Worm (Caenorhabditis elegans) whole organism, L4 larva: ENCODE data around the gene F14H3.14.
A peak's percentile ranks its signal among the peaks of the same experiment; 100 is the strongest.

ENCODE experiments used
- D1046.2 ChIP-seq: fragments of 200-800 bp; sonication (Bioruptor generic); IDR thresholded peaks from 2 replicates; pipeline ENCODE4 v1.3.6; 2022; ENCODE audit warnings: missing genetic modification characterization, missing compliant biosample characterization
- F26F4.8 ChIP-seq: fragments of 200-800 bp; sonication (Bioruptor generic); conservative IDR thresholded peaks from 2 replicates; pipeline ENCODE4 v1.3.6; 2022; ENCODE audit warnings: missing genetic modification characterization, missing compliant biosample characterization
- F49E8.2 ChIP-seq: sonication (generic microtip); optimal IDR thresholded peaks from 2 replicates; lab custom pipeline; 2016; ENCODE audit warnings: missing compliant biosample characterization, mild to moderate bottlenecking, missing genetic modification characterization, borderline replicate concordance
- ZK337.2 ChIP-seq: fragments of 200-800 bp; sonication (Bioruptor generic); IDR thresholded peaks from 2 replicates; pipeline ENCODE4 v1.3.6; 2022; ENCODE audit warnings: missing genetic modification reagents, missing genetic modification characterization, missing compliant biosample characterization
- aha-1 ChIP-seq: fragments of 150-350 bp; peaks from one replicate; lab custom pipeline; 2014; ENCODE audit warnings: missing biosample characterization, missing genetic modification characterization
- arid-1 ChIP-seq: fragments of 200-800 bp; sonication (Bioruptor generic); conservative IDR thresholded peaks from 2 replicates; pipeline ENCODE4 v1.3.6; 2022; ENCODE audit warnings: missing genetic modification reagents, missing genetic modification characterization, missing compliant biosample characterization
- ceh-20 ChIP-seq: fragments of 200-800 bp; sonication (Bioruptor generic); IDR thresholded peaks from 2 replicates; pipeline ENCODE4 v1.3.6; 2022; ENCODE audit warnings: missing genetic modification reagents, missing genetic modification characterization, missing compliant biosample characterization
- daf-19 ChIP-seq: fragments of 200-800 bp; sonication (Bioruptor generic); conservative IDR thresholded peaks from 2 replicates; pipeline ENCODE4 v1.3.6; 2022; ENCODE audit warnings: missing genetic modification characterization, missing compliant biosample characterization
- dpl-1 ChIP-seq: fragments of 150-350 bp; optimal IDR thresholded peaks from 2 replicates; lab custom pipeline; 2014; ENCODE audit warnings: missing biosample characterization, missing genetic modification reagents, missing genetic modification characterization
- duxl-1 ChIP-seq: sonication (generic microtip); optimal IDR thresholded peaks from 2 replicates; lab custom pipeline; 2016; ENCODE audit warnings: mild to moderate bottlenecking, missing genetic modification characterization, moderate library complexity, missing compliant biosample characterization; ENCODE audit not compliant: poor library complexity
- fkh-10 ChIP-seq: fragments of 150-350 bp; optimal IDR thresholded peaks from 2 replicates; lab custom pipeline; 2014; ENCODE audit warnings: missing biosample characterization, missing genetic modification reagents, missing genetic modification characterization
- hif-1 ChIP-seq, 2 experiments: sonication (generic microtip); optimal IDR thresholded peaks; 2 replicates each; lab custom pipeline; 2016 to 2017; ENCODE audit warnings: missing compliant biosample characterization in 2 of 2, missing genetic modification characterization in 2 of 2, missing genetic modification reagents in 2 of 2, missing genotype in 2 of 2, mild to moderate bottlenecking in 1 of 2
- jun-1 ChIP-seq: fragments of 150-350 bp; optimal IDR thresholded peaks from 2 replicates; lab custom pipeline; 2014; ENCODE audit warnings: missing biosample characterization, missing genetic modification reagents, missing genetic modification characterization
- lin-15B ChIP-seq: fragments of 150-350 bp; sonication (generic microtip); optimal IDR thresholded peaks from 3 replicates; lab custom pipeline; 2014; ENCODE audit warnings: missing biosample characterization, missing genetic modification characterization
- lin-39 ChIP-seq: fragments of 150-350 bp; optimal IDR thresholded peaks from 2 replicates; lab custom pipeline; 2014; ENCODE audit warnings: missing biosample characterization, missing genetic modification reagents, missing genetic modification characterization
- mep-1 ChIP-seq: fragments of 150-350 bp; sonication (generic microtip); optimal IDR thresholded peaks from 3 replicates; lab custom pipeline; 2014; ENCODE audit warnings: missing biosample characterization, missing genetic modification characterization
- mes-2 ChIP-seq: sonication (generic microtip); optimal IDR thresholded peaks from 2 replicates; lab custom pipeline; 2016; ENCODE audit warnings: missing genotype, mild to moderate bottlenecking, missing genetic modification characterization, missing compliant biosample characterization; ENCODE audit not compliant: poor library complexity, severe bottlenecking
- nhr-42 ChIP-seq: fragments of 200-800 bp; sonication (Bioruptor generic); IDR thresholded peaks from 2 replicates; pipeline ENCODE4 v1.3.6; 2022; ENCODE audit warnings: missing genetic modification characterization, missing compliant biosample characterization
- nhr-48 ChIP-seq: sonication (generic microtip); optimal IDR thresholded peaks from 2 replicates; lab custom pipeline; 2016; ENCODE audit warnings: mild to moderate bottlenecking, missing genetic modification characterization, missing compliant biosample characterization
- nhr-6 ChIP-seq: fragments of 150-350 bp; optimal IDR thresholded peaks from 2 replicates; lab custom pipeline; 2014; ENCODE audit warnings: missing biosample characterization, missing genetic modification characterization
- nhr-76 ChIP-seq: fragments of 150-350 bp; optimal IDR thresholded peaks from 2 replicates; lab custom pipeline; 2014; ENCODE audit warnings: missing biosample characterization, missing genetic modification characterization
- pha-4 ChIP-seq, 2 experiments: fragments of 150-350 bp in 1 of 2; fragments of 200-800 bp in 1 of 2; sonication (Bioruptor generic) in 1 of 2; IDR thresholded peaks in 1 of 2; optimal IDR thresholded peaks in 1 of 2; 2 replicates each; pipeline versions ENCODE4 v1.3.6 to Lab custom; 2014 to 2022; ENCODE audit warnings: missing genetic modification characterization in 2 of 2, missing genetic modification reagents in 2 of 2, missing biosample characterization in 1 of 2, missing compliant biosample characterization in 1 of 2
- set-16 ChIP-seq: fragments of 200-800 bp; sonication (Bioruptor generic); IDR thresholded peaks from 2 replicates; pipeline ENCODE4 v1.3.6; 2022; ENCODE audit warnings: missing genetic modification reagents, missing genetic modification characterization, missing compliant biosample characterization
- snpc-4 ChIP-seq: fragments of 150-350 bp; optimal IDR thresholded peaks from 2 replicates; lab custom pipeline; 2014; ENCODE audit warnings: missing biosample characterization, missing genetic modification characterization
- spr-1 ChIP-seq: sonication (generic microtip); optimal IDR thresholded peaks from 2 replicates; lab custom pipeline; 2016; ENCODE audit warnings: mild to moderate bottlenecking, missing genetic modification characterization, missing compliant biosample characterization
- unc-130 ChIP-seq: sonication (generic microtip); optimal IDR thresholded peaks from 2 replicates; lab custom pipeline; 2016; ENCODE audit warnings: missing genetic modification reagents, missing genetic modification characterization, missing compliant biosample characterization
- unc-62 ChIP-seq, 3 experiments: fragments of 150-350 bp in 1 of 3; sonication (generic microtip); optimal IDR thresholded peaks in 2 of 3; peaks in 1 of 3; 1 replicate in 1 of 3; 2 replicates in 2 of 3; lab custom pipeline; 2014 to 2017; ENCODE audit warnings: missing biosample characterization in 3 of 3, missing genetic modification characterization in 3 of 3, missing genetic modification reagents in 3 of 3, missing genotype in 1 of 3
- vab-7 ChIP-seq: fragments of 200-800 bp; sonication (Bioruptor generic); IDR thresholded peaks from 2 replicates; pipeline ENCODE4 v1.3.6; 2022; ENCODE audit warnings: missing genetic modification reagents, missing genetic modification characterization, missing compliant biosample characterization
- zag-1 ChIP-seq: fragments of 150-350 bp; optimal IDR thresholded peaks from 2 replicates; lab custom pipeline; 2014; ENCODE audit warnings: missing biosample characterization, missing genetic modification characterization
- zfp-2 ChIP-seq: sonication (generic microtip); optimal IDR thresholded peaks from 2 replicates; lab custom pipeline; 2016; ENCODE audit warnings: mild to moderate bottlenecking, missing genetic modification characterization, missing compliant biosample characterization

The F14H3.14 gene

DNA sequence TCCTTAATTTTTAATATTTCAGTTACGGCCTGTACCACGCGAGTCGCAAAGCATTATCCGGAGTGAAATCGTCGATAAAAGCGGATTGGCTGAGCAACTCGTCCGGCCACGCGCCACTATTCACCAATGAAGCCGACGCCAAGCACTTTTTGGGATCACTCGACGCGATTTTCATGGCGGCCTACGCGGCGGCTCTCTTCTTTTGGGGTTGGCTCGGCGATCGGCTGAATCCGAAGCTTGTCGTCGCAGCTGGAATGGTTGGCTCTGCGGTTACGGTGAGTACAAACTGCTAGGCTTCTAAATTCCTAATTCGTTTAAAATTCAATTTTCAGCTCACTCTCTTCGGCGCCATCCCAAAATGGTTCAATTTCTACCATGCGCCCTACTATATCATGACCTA, 37.8 kb downstream of the F14H3.14 start:
- peak; percentile 67 for TF ChIP-seq set-16 (GFP tag; lab: Robert Waterston, UW)
- TF ChIP-seq D1046.2 (GFP tag; lab: Robert Waterston, UW): no peak

- TF ChIP-seq daf-19 (GFP tag; lab: Robert Waterston, UW): 0 out of 2 replicates have a peak, but pooled peaks have one; percentile 13
- peak; percentile 8 for TF ChIP-seq dpl-1
- TF ChIP-seq ceh-20: no peak
- 0 out of 2 replicates have a peak, but pooled peaks have one; percentile 33 for TF ChIP-seq arid-1 (GFP tag; lab: Robert Waterston, UW)
- TF ChIP-seq F26F4.8 (GFP tag; lab: Robert Waterston, UW): no peak
- TF ChIP-seq spr-1: no peak
- no peak for TF ChIP-seq mes-2 (tag; lab: Kevin White, UChicago)
- no peak for TF ChIP-seq nhr-48 (tag; lab: Kevin White, UChicago)
- no peak for TF ChIP-seq nhr-42 (GFP tag; lab: Robert Waterston, UW)
- no peak for TF ChIP-seq ZK337.2
- peak; percentile 36 for TF ChIP-seq F49E8.2 (tag; lab: Kevin White, UChicago)
- no peak for TF ChIP-seq fkh-10 (GFP tag; lab: Kevin White, UChicago)
These were observed 38.4 kb downstream of the F14H3.14 start, which contains the start of gene T10C6.6 for ce11 chrV:16024300-16024699. Gene T10C6.6 (plus strand): TSS chrV:16024326.

- TF ChIP-seq set-16 (GFP tag; lab: Robert Waterston, UW): peak; percentile 51
- TF ChIP-seq duxl-1 (tag; lab: Kevin White, UChicago): no peak
These were observed 39.1 kb downstream of the F14H3.14 start for ce11 chrV:16023559-16023958.

- TF ChIP-seq zag-1: no peak
- TF ChIP-seq lin-39 (tag; lab: Kevin White, UChicago): no peak
- TF ChIP-seq mep-1 (tag; lab: Kevin White, UChicago): no peak
- no peak for TF ChIP-seq unc-130 (GFP tag; lab: Kevin White, UChicago)
- no peak for TF ChIP-seq jun-1 (tag; lab: Kevin White, UChicago)
These were observed 39.6 kb downstream of the F14H3.14 start, which contains the start of gene cwc-15 for ce11 chrV:16023051-16023450. Gene cwc-15 (plus strand): TSS chrV:16023351.

DNA sequence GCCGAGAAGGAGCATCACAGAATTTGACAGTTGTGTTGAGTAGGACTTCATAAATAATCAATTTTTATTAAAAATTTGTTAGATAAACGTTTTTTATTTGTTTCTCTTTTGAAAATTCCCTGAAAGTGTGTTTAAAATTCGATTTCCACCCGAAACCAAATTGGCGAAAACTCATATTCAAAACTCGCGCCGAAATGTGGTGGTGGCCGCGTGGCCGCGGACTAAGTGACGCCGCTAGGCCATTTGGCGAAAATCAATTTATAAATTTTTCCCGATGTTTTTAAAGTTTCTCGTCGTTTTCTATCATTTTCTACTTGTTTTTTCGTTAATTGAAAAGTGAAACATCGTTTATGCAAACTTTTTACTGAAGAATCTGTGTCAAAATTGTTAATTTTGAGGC, 40.1 kb downstream of the F14H3.14 start:
- TF ChIP-seq nhr-6 (tag; lab: Kevin White, UChicago) (no peak), mes-2 (tag; lab: Kevin White, UChicago) (peak; percentile 97), lin-15B (tag; lab: Kevin White, UChicago) (no peak), ceh-20 (no peak), ZK337.2 (0 out of 2 replicates have a peak, but pooled peaks have one; percentile 18), duxl-1 (tag; lab: Kevin White, UChicago) (peak; percentile 10), nhr-76 (tag; lab: Kevin White, UChicago) (no peak), vab-7 (no peak), dpl-1 (peak; percentile 88), unc-130 (GFP tag; lab: Kevin White, UChicago) (peak; percentile 63), zfp-2 (tag; lab: Kevin White, UChicago) (no peak), hif-1 (tag; optimal IDR thresholded peaks at IDR 0.05; lab: Kevin White, UChicago) (peak in 1 of 2 experiments; percentile 77)

- no peak for TF ChIP-seq snpc-4 (tag; lab: Kevin White, UChicago)
- peak; percentile 38 for TF ChIP-seq aha-1 (tag; lab: Kevin White, UChicago)
These were observed 42.6 kb downstream of the F14H3.14 start, which contains the start of gene srx-44 for ce11 chrV:16020042-16020441. Gene srx-44 (plus strand): TSS chrV:16020342.

DNA sequence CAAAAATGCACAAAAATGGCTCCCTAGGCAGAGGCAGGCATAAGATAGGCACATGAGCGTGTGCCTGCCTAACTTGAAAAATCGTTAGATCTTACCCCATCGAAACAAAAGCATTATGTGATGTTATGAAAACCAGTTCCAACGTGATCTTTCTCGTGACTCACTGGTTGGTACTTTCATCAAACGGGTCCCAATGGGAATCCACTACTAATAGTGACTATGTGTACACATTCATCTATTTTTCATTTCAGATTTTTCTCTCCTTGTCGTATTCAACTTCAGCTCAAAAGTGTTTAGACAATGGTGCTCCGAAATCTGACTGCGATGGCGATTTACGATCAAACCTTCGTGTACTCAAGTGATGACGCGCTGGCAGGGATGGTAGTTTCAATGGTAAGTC, 45.0 kb downstream of the F14H3.14 start, which contains the start of gene srx-43:
Gene srx-43, plus strand, starts transcription at position 301 of the 400 bp plus-strand sequence.
- TF ChIP-seq pha-4 (GFP tag; IDR thresholded peaks at IDR 0.05; lab: Robert Waterston, UW) (no peak), pha-4 (tag; optimal IDR thresholded peaks at IDR 0.05; lab: Kevin White, UChicago) (no peak), unc-62 (GFP tag; optimal IDR thresholded peaks at IDR 0.05 in 1 of 2; lab: Kevin White, UChicago) (peak in 1 of 2 experiments; percentile 74), unc-62 (tag; optimal IDR thresholded peaks at IDR 0.05; lab: Kevin White, UChicago) (no peak)
